Fruit fly (Drosophila melanogaster) whole organism, embryonic: ENCODE results near the gene CG7183.

ENCODE experiments used
- CG10209 ChIP-seq: fragments of 200-800 bp; sonication (Bioruptor generic); optimal IDR thresholded peaks from 3 replicates; lab custom pipeline; 2017; ENCODE audit warnings: missing biosample characterization, mild to moderate bottlenecking, missing genetic modification characterization, missing genetic modification reagents
- CG10431 ChIP-seq: fragments of 200-800 bp; sonication (Bioruptor generic); optimal IDR thresholded peaks from 3 replicates; lab custom pipeline; 2018; ENCODE audit warnings: missing biosample characterization, mild to moderate bottlenecking, missing genetic modification characterization
- CG11504 ChIP-seq: fragments of 200-800 bp; sonication (Bioruptor generic); optimal IDR thresholded peaks from 3 replicates; lab custom pipeline; 2019; ENCODE audit warnings: missing biosample characterization, mild to moderate bottlenecking, missing genetic modification characterization, moderate library complexity
- CG12391 ChIP-seq: fragments of 200-800 bp; sonication (Bioruptor generic); optimal IDR thresholded peaks from 3 replicates; lab custom pipeline; 2018; ENCODE audit warnings: missing biosample characterization, mild to moderate bottlenecking, missing genetic modification characterization, moderate library complexity
- CG12659 ChIP-seq: fragments of 200-800 bp; sonication (Bioruptor generic); optimal IDR thresholded peaks from 3 replicates; lab custom pipeline; 2017; ENCODE audit warnings: mild to moderate bottlenecking, missing biosample characterization, missing genetic modification reagents, missing genetic modification characterization
- CG13287 ChIP-seq: fragments of 200-800 bp; sonication (Bioruptor generic); IDR thresholded peaks from 2 replicates; pipeline ENCODE4 v1.3.6; 2022; ENCODE audit warnings: missing biosample characterization, missing genetic modification characterization; ENCODE audit not compliant: partially characterized antibody
- CG14014 ChIP-seq: fragments of 200-800 bp; sonication (Bioruptor generic); IDR thresholded peaks from 2 replicates; pipeline ENCODE4 v1.3.6; 2022; ENCODE audit warnings: missing biosample characterization, missing genetic modification characterization
- CG15269 ChIP-seq: fragments of 200-800 bp; sonication (Bioruptor generic); optimal IDR thresholded peaks from 2 replicates; lab custom pipeline; 2018; ENCODE audit warnings: missing biosample characterization, mild to moderate bottlenecking, missing genetic modification characterization, moderate library complexity
- CG17361 ChIP-seq: fragments of 200-800 bp; sonication (Bioruptor generic); IDR thresholded peaks from 3 replicates; pipeline ENCODE4 v1.3.6; 2022; ENCODE audit warnings: missing biosample characterization, missing genetic modification characterization
- CG18619 ChIP-seq: fragments of 200-800 bp; sonication (Bioruptor generic); optimal IDR thresholded peaks from 3 replicates; lab custom pipeline; 2017; ENCODE audit warnings: missing biosample characterization, mild to moderate bottlenecking, missing genetic modification characterization
- CG32767 ChIP-seq: fragments of 200-800 bp; sonication (Bioruptor generic); IDR thresholded peaks from 2 replicates; pipeline ENCODE4 v1.3.6; 2022; ENCODE audit warnings: missing biosample characterization, missing genetic modification characterization
- CG32772 ChIP-seq: fragments of 200-800 bp; sonication (Bioruptor generic); IDR thresholded peaks from 2 replicates; pipeline ENCODE4 v1.3.6; 2022; ENCODE audit warnings: missing biosample characterization, missing genetic modification characterization
- CG3281 ChIP-seq: fragments of 200-800 bp; sonication (Bioruptor generic); optimal IDR thresholded peaks from 3 replicates; lab custom pipeline; 2017; ENCODE audit warnings: missing biosample characterization, mild to moderate bottlenecking, missing genetic modification characterization
- CG3995 ChIP-seq: fragments of 200-800 bp; sonication (Bioruptor generic); optimal IDR thresholded peaks from 3 replicates; lab custom pipeline; 2016; ENCODE audit warnings: missing biosample characterization, missing genetic modification characterization
- CG6791 ChIP-seq: fragments of 200-800 bp; sonication (Bioruptor generic); IDR thresholded peaks from 3 replicates; pipeline ENCODE4 v1.3.6; 2022; ENCODE audit warnings: missing biosample characterization, missing genetic modification characterization; ENCODE audit not compliant: partially characterized antibody
- CG9215 ChIP-seq: fragments of 200-800 bp; sonication (Bioruptor generic); IDR thresholded peaks from 2 replicates; pipeline ENCODE4 v1.3.6; 2022; ENCODE audit warnings: missing biosample characterization, missing genetic modification characterization
- CG9609 ChIP-seq: fragments of 200-800 bp; sonication (Bioruptor generic); optimal IDR thresholded peaks from 3 replicates; lab custom pipeline; 2016; ENCODE audit warnings: missing biosample characterization, missing genetic modification characterization
- Dbx ChIP-seq: fragments of 200-800 bp; sonication (Bioruptor generic); IDR thresholded peaks from 3 replicates; pipeline ENCODE4 v1.3.6; 2022; ENCODE audit warnings: missing biosample characterization, missing genetic modification characterization
- Dll ChIP-seq: fragments of 200-800 bp; sonication (Bioruptor generic); IDR thresholded peaks from 4 replicates; pipeline ENCODE4 v1.3.6; 2022; ENCODE audit warnings: missing biosample characterization, missing genetic modification characterization; ENCODE audit not compliant: partially characterized antibody
- Dp ChIP-seq: fragments of 200-800 bp; sonication (Bioruptor generic); optimal IDR thresholded peaks from 2 replicates; lab custom pipeline; 2018; ENCODE audit warnings: missing biosample characterization, mild to moderate bottlenecking, missing genetic modification characterization, moderate library complexity
- Dref ChIP-seq: fragments of 200-800 bp; sonication (Bioruptor generic); IDR thresholded peaks from 2 replicates; pipeline ENCODE4 v1.3.6; 2022; ENCODE audit warnings: missing biosample characterization, missing genetic modification characterization
- GATAe ChIP-seq: fragments of 200-800 bp; sonication (Bioruptor generic); conservative IDR thresholded peaks from 2 replicates; pipeline ENCODE4 v1.3.6; 2022; ENCODE audit warnings: missing biosample characterization, missing genetic modification characterization
- Gsc ChIP-seq: fragments of 200-800 bp; sonication (Bioruptor generic); IDR thresholded peaks from 2 replicates; pipeline ENCODE4 v1.3.6; 2022; ENCODE audit warnings: missing biosample characterization, missing genetic modification characterization
- Hand ChIP-seq: fragments of 200-800 bp; sonication (Bioruptor generic); optimal IDR thresholded peaks from 2 replicates; lab custom pipeline; 2017; ENCODE audit warnings: mild to moderate bottlenecking, missing biosample characterization, missing genetic modification reagents, missing genetic modification characterization
- Lpt ChIP-seq: fragments of >200 bp; optimal IDR thresholded peaks from 2 replicates; lab custom pipeline; 2018; ENCODE audit warnings: missing biosample characterization, missing genetic modification characterization
- Meics ChIP-seq: fragments of 200-800 bp; sonication (Bioruptor generic); optimal IDR thresholded peaks from 2 replicates; lab custom pipeline; 2017; ENCODE audit warnings: missing biosample characterization, mild to moderate bottlenecking, missing genetic modification characterization
- NC2β ChIP-seq: fragments of 200-800 bp; sonication (Bioruptor generic); optimal IDR thresholded peaks from 2 replicates; lab custom pipeline; 2016; ENCODE audit warnings: missing biosample characterization, missing genetic modification characterization
- Nf-YC ChIP-seq: fragments of 200-800 bp; optimal IDR thresholded peaks from 3 replicates; lab custom pipeline; 2019; ENCODE audit warnings: missing biosample characterization, mild to moderate bottlenecking, missing genetic modification characterization, moderate library complexity
- Ptx1 ChIP-seq: fragments of 200-800 bp; sonication (Bioruptor generic); IDR thresholded peaks from 2 replicates; pipeline ENCODE4 v1.3.6; 2022; ENCODE audit warnings: missing biosample characterization, missing genetic modification characterization
- Taf1 ChIP-seq: fragments of 200-800 bp; sonication (Bioruptor generic); IDR thresholded peaks from 2 replicates; pipeline ENCODE4 v1.3.6; 2022; ENCODE audit warnings: missing biosample characterization, missing genetic modification characterization
- chn ChIP-seq: fragments of 200-800 bp; sonication (Bioruptor generic); optimal IDR thresholded peaks from 2 replicates; lab custom pipeline; 2016; ENCODE audit warnings: missing biosample characterization, missing genetic modification characterization
- cwo ChIP-seq: fragments of 200-800 bp; sonication (Bioruptor generic); optimal IDR thresholded peaks from 3 replicates; lab custom pipeline; 2017; ENCODE audit warnings: missing biosample characterization, missing genetic modification characterization, mild to moderate bottlenecking, moderate library complexity, missing genetic modification reagents
- fd102C ChIP-seq: fragments of 200-800 bp; sonication (Bioruptor generic); optimal IDR thresholded peaks from 2 replicates; lab custom pipeline; 2018; ENCODE audit warnings: missing biosample characterization, mild to moderate bottlenecking, missing genetic modification characterization, moderate library complexity
- fd3F ChIP-seq: fragments of 200-800 bp; sonication (Bioruptor generic); optimal IDR thresholded peaks from 2 replicates; lab custom pipeline; 2018; ENCODE audit warnings: missing biosample characterization, mild to moderate bottlenecking, missing genetic modification characterization, moderate library complexity
- gro ChIP-seq: fragments of 200-800 bp; sonication (Bioruptor generic); optimal IDR thresholded peaks from 2 replicates; lab custom pipeline; 2016; ENCODE audit warnings: missing biosample characterization, missing genetic modification characterization
- hkb ChIP-seq, 2 experiments: fragments of 200-800 bp in 1 of 2; fragments of >200 bp in 1 of 2; sonication (Bioruptor generic) in 1 of 2; IDR thresholded peaks in 1 of 2; optimal IDR thresholded peaks in 1 of 2; 2 replicates each; pipeline versions ENCODE4 v1.3.6 to Lab custom; 2017 to 2022; ENCODE audit warnings: missing biosample characterization in 1 of 2, missing genetic modification characterization in 1 of 2
- kah ChIP-seq: fragments of 200-800 bp; sonication (Bioruptor generic); optimal IDR thresholded peaks from 2 replicates; lab custom pipeline; 2018; ENCODE audit warnings: missing biosample characterization, mild to moderate bottlenecking, missing genetic modification characterization
- nom ChIP-seq: fragments of 200-800 bp; sonication (Bioruptor generic); optimal IDR thresholded peaks from 2 replicates; lab custom pipeline; 2017; ENCODE audit warnings: missing biosample characterization, missing genetic modification characterization, mild to moderate bottlenecking, moderate library complexity, missing genetic modification reagents
- peb ChIP-seq: fragments of 200-800 bp; sonication (Bioruptor generic); IDR thresholded peaks from 2 replicates; pipeline ENCODE4 v1.3.6; 2022; ENCODE audit warnings: missing biosample characterization, missing genetic modification characterization
- pum ChIP-seq: fragments of 200-800 bp; sonication (Bioruptor generic); optimal IDR thresholded peaks from 2 replicates; lab custom pipeline; 2016; ENCODE audit warnings: missing biosample characterization, missing genetic modification characterization
- rib ChIP-seq: fragments of 200-800 bp; sonication (Bioruptor generic); IDR thresholded peaks from 2 replicates; pipeline ENCODE4 v1.3.6; 2022; ENCODE audit warnings: missing biosample characterization, missing genetic modification characterization
- ro ChIP-seq: fragments of 200-800 bp; sonication (Bioruptor generic); IDR thresholded peaks from 2 replicates; pipeline ENCODE4 v1.3.6; 2022; ENCODE audit warnings: missing biosample characterization, missing genetic modification characterization
- sob ChIP-seq: fragments of 200-800 bp; sonication (Bioruptor generic); IDR thresholded peaks from 2 replicates; pipeline ENCODE4 v1.3.6; 2022; ENCODE audit warnings: missing biosample characterization, missing genetic modification characterization
- ssp ChIP-seq: fragments of 200-800 bp; sonication (Bioruptor generic); IDR thresholded peaks from 2 replicates; pipeline ENCODE4 v1.3.6; 2022; ENCODE audit warnings: missing biosample characterization, missing genetic modification characterization
- sug ChIP-seq: fragments of 200-800 bp; optimal IDR thresholded peaks from 2 replicates; lab custom pipeline; 2019; ENCODE audit warnings: missing biosample characterization, mild to moderate bottlenecking, missing genetic modification characterization, moderate library complexity
- tin ChIP-seq: fragments of 200-800 bp; sonication (Bioruptor generic); optimal IDR thresholded peaks from 3 replicates; lab custom pipeline; 2016; ENCODE audit warnings: missing biosample characterization, missing genetic modification characterization
- vvl ChIP-seq: fragments of 200-800 bp; sonication (Bioruptor generic); IDR thresholded peaks from 2 replicates; pipeline ENCODE4 v1.3.6; 2022; ENCODE audit warnings: missing biosample characterization, missing genetic modification characterization
- zen2 ChIP-seq: fragments of 200-800 bp; sonication (Bioruptor generic); IDR thresholded peaks from 3 replicates; pipeline ENCODE4 v1.3.6; 2022; ENCODE audit warnings: missing biosample characterization, missing genetic modification characterization; ENCODE audit not compliant: partially characterized antibody
- zfh2 ChIP-seq: fragments of 200-800 bp; sonication (Bioruptor generic); optimal IDR thresholded peaks from 2 replicates; lab custom pipeline; 2016; ENCODE audit warnings: missing biosample characterization, missing genetic modification characterization

The CG7183 gene

dm6 chr3R:18168398-18168797, 52.1 kb downstream of the CG7183 start (continued):
- TF ChIP-seq Lpt (GFP tag; lab: Kevin White, UChicago): no peak
- TF ChIP-seq Gsc (GFP tag; lab: Robert Waterston, UW): no peak
- TF ChIP-seq kah (GFP tag; lab: Kevin White, UChicago): peak; percentile 75
- peak; percentile 15; the same call in 1 of the 2 replicates for TF ChIP-seq CG13287
- TF ChIP-seq CG12659 (GFP tag; lab: Kevin White, UChicago): peak; percentile 5
- TF ChIP-seq CG10431 (GFP tag; lab: Kevin White, UChicago): no peak
- peak; percentile 7 for TF ChIP-seq cwo (GFP tag; lab: Kevin White, UChicago)
- TF ChIP-seq chn (GFP tag; lab: Kevin White, UChicago): peak; percentile 19
- TF ChIP-seq CG3995 (GFP tag; lab: Kevin White, UChicago): peak; percentile 44
- peak; percentile 31 for TF ChIP-seq CG12391 (tag; lab: Kevin White, UChicago)
- 0 out of 2 replicates have a peak, but pooled peaks have one; percentile 11 for TF ChIP-seq CG9215 (GFP tag; lab: Robert Waterston, UW)
- TF ChIP-seq CG11504 (tag; lab: Kevin White, UChicago): peak; percentile 97
- TF ChIP-seq peb (GFP tag; lab: Robert Waterston, UW): no peak
- TF ChIP-seq CG10209 (GFP tag; lab: Kevin White, UChicago): peak; percentile 4
- TF ChIP-seq gro: no peak
- 0 out of 2 replicates have a peak, but pooled peaks have one; percentile 8 for TF ChIP-seq CG32772 (GFP tag; lab: Robert Waterston, UW)
- TF ChIP-seq vvl (GFP tag; lab: Robert Waterston, UW): peak; percentile 62
- peak; percentile 25; the same call in 1 of the 3 replicates for TF ChIP-seq zen2 (GFP tag; lab: Robert Waterston, UW)
- TF ChIP-seq CG32767 (GFP tag; lab: Robert Waterston, UW): no peak
- no peak for TF ChIP-seq ssp (GFP tag; lab: Robert Waterston, UW)
- TF ChIP-seq Taf1 (GFP tag; lab: Robert Waterston, UW): 0 out of 2 replicates have a peak, but pooled peaks have one; percentile 7
- TF ChIP-seq nom (GFP tag; lab: Kevin White, UChicago): peak; percentile 44
- TF ChIP-seq fd3F (GFP tag; lab: Kevin White, UChicago): no peak
- TF ChIP-seq Dll (GFP tag; lab: Robert Waterston, UW): peak; percentile 47; the same call in 1 of the 4 replicates
- TF ChIP-seq Meics (GFP tag; lab: Kevin White, UChicago): peak; percentile 47
- no peak for TF ChIP-seq NC2β
- TF ChIP-seq zfh2 (GFP tag; lab: Kevin White, UChicago): peak; percentile 50
- no peak for TF ChIP-seq CG18619 (GFP tag; lab: Kevin White, UChicago)
- 0 out of 3 replicates have a peak, but pooled peaks have one; percentile 5 for TF ChIP-seq CG17361 (GFP tag; lab: Robert Waterston, UW)
- peak; percentile 40 for TF ChIP-seq CG3281 (GFP tag; lab: Kevin White, UChicago)
- TF ChIP-seq CG9609 (GFP tag; lab: Kevin White, UChicago): no peak
- no peak for TF ChIP-seq hkb (optimal IDR thresholded peaks at IDR 0.05; lab: Kevin White, UChicago)
- TF ChIP-seq hkb (GFP tag; IDR thresholded peaks at IDR 0.05; lab: Robert Waterston, UW): no peak
- peak; percentile 38 for TF ChIP-seq CG15269 (tag; lab: Kevin White, UChicago)
- TF ChIP-seq sob (GFP tag; lab: Robert Waterston, UW): peak; percentile 54
- no peak for TF ChIP-seq GATAe (GFP tag; lab: Robert Waterston, UW)
- TF ChIP-seq pum (GFP tag; lab: Kevin White, UChicago): no peak
- TF ChIP-seq rib (GFP tag; lab: Robert Waterston, UW): 0 out of 2 replicates have a peak, but pooled peaks have one; percentile 9
- peak; percentile 47 for TF ChIP-seq Nf-YC (tag; lab: Kevin White, UChicago)
- TF ChIP-seq sug (tag; lab: Kevin White, UChicago): no peak
- peak; percentile 27; the same call in 1 of the 2 replicates for TF ChIP-seq Dref
- TF ChIP-seq ro (GFP tag; lab: Robert Waterston, UW): no peak
- TF ChIP-seq fd102C (GFP tag; lab: Kevin White, UChicago): no peak
- peak; percentile 55 for TF ChIP-seq Hand (GFP tag; lab: Kevin White, UChicago)
- TF ChIP-seq Dp: peak; percentile 22
- TF ChIP-seq Dbx (GFP tag; lab: Robert Waterston, UW): peak; percentile 49; the same call in 1 of the 3 replicates
- TF ChIP-seq CG14014 (GFP tag; lab: Robert Waterston, UW): peak; percentile 15; the same call in 1 of the 2 replicates
- TF ChIP-seq Ptx1 (GFP tag; lab: Robert Waterston, UW): 0 out of 2 replicates have a peak, but pooled peaks have one; percentile 21
- no peak; the same call in 2 of the 3 replicates for TF ChIP-seq CG6791
- peak; percentile 2 for TF ChIP-seq tin (GFP tag; lab: Kevin White, UChicago)
